Fruit fly (Drosophila melanogaster) whole organism, embryonic: Measurements from ENCODE around the gene Rfx.

ENCODE experiments used
- BEAF-32 ChIP-seq: fragments of 200-800 bp; sonication (Bioruptor generic); optimal IDR thresholded peaks from 3 replicates; lab custom pipeline; 2017; ENCODE audit warnings: missing biosample characterization, missing genetic modification characterization, mild to moderate bottlenecking, moderate library complexity, missing genetic modification reagents
- Bgb ChIP-seq: fragments of 200-800 bp; sonication (Bioruptor generic); IDR thresholded peaks from 2 replicates; pipeline ENCODE4 v1.3.6; 2022; ENCODE audit warnings: missing biosample characterization, missing genetic modification characterization; ENCODE audit not compliant: partially characterized antibody
- CG10321 ChIP-seq: fragments of 200-800 bp; sonication (Bioruptor generic); IDR thresholded peaks from 2 replicates; pipeline ENCODE4 v1.3.6; 2022; ENCODE audit warnings: missing biosample characterization, missing genetic modification characterization
- CG10654 ChIP-seq: fragments of 200-800 bp; sonication (Bioruptor generic); optimal IDR thresholded peaks from 2 replicates; lab custom pipeline; 2016; ENCODE audit warnings: missing biosample characterization, missing genetic modification characterization
- CG11695 ChIP-seq: fragments of 200-800 bp; sonication (Bioruptor generic); IDR thresholded peaks from 3 replicates; pipeline ENCODE4 v1.3.6; 2022; ENCODE audit warnings: missing biosample characterization, missing genetic modification characterization
- CG12155 ChIP-seq: fragments of 200-800 bp; sonication (Bioruptor generic); optimal IDR thresholded peaks from 3 replicates; lab custom pipeline; 2016; ENCODE audit warnings: missing biosample characterization, missing genetic modification characterization
- CG12391 ChIP-seq: fragments of 200-800 bp; sonication (Bioruptor generic); optimal IDR thresholded peaks from 3 replicates; lab custom pipeline; 2018; ENCODE audit warnings: missing biosample characterization, mild to moderate bottlenecking, missing genetic modification characterization, moderate library complexity
- CG13424 ChIP-seq: fragments of 200-800 bp; sonication (Bioruptor generic); optimal IDR thresholded peaks from 2 replicates; lab custom pipeline; 2019; ENCODE audit warnings: missing biosample characterization, mild to moderate bottlenecking, missing genetic modification characterization, moderate library complexity
- CG14710 ChIP-seq: fragments of 200-800 bp; sonication (Bioruptor generic); optimal IDR thresholded peaks from 3 replicates; lab custom pipeline; 2019; ENCODE audit warnings: missing biosample characterization, mild to moderate bottlenecking, missing genetic modification characterization, moderate library complexity
- CG14860 ChIP-seq: fragments of 200-800 bp; sonication (Bioruptor generic); IDR thresholded peaks from 3 replicates; pipeline ENCODE4 v1.3.6; 2022; ENCODE audit warnings: missing biosample characterization, missing genetic modification characterization; ENCODE audit not compliant: partially characterized antibody
- CG15696 ChIP-seq: fragments of 200-800 bp; sonication (Bioruptor generic); optimal IDR thresholded peaks from 2 replicates; lab custom pipeline; 2019; ENCODE audit warnings: missing biosample characterization, mild to moderate bottlenecking, missing genetic modification characterization, moderate library complexity
- CG16779 ChIP-seq: fragments of 200-800 bp; sonication (Bioruptor generic); IDR thresholded peaks from 2 replicates; pipeline ENCODE4 v1.3.6; 2022; ENCODE audit warnings: missing biosample characterization, missing genetic modification characterization
- CG17186 ChIP-seq: fragments of 200-800 bp; sonication (Bioruptor generic); optimal IDR thresholded peaks from 3 replicates; lab custom pipeline; 2017; ENCODE audit warnings: missing biosample characterization, missing genetic modification reagents, missing genetic modification characterization
- CG17568 ChIP-seq: fragments of 200-800 bp; sonication (Bioruptor generic); optimal IDR thresholded peaks from 2 replicates; lab custom pipeline; 2018; ENCODE audit warnings: missing biosample characterization, mild to moderate bottlenecking, missing genetic modification characterization, moderate library complexity
- CG31441 ChIP-seq: fragments of 200-800 bp; sonication (Bioruptor generic); IDR thresholded peaks from 2 replicates; pipeline ENCODE4 v1.3.6; 2022; ENCODE audit warnings: missing biosample characterization, missing genetic modification characterization
- CG32767 ChIP-seq: fragments of 200-800 bp; sonication (Bioruptor generic); IDR thresholded peaks from 2 replicates; pipeline ENCODE4 v1.3.6; 2022; ENCODE audit warnings: missing biosample characterization, missing genetic modification characterization
- CG3281 ChIP-seq: fragments of 200-800 bp; sonication (Bioruptor generic); optimal IDR thresholded peaks from 3 replicates; lab custom pipeline; 2017; ENCODE audit warnings: missing biosample characterization, mild to moderate bottlenecking, missing genetic modification characterization
- CG3847 ChIP-seq: fragments of 200-800 bp; sonication (Bioruptor generic); IDR thresholded peaks from 2 replicates; pipeline ENCODE4 v1.3.6; 2022; ENCODE audit warnings: missing biosample characterization, missing genetic modification characterization
- CG43689 ChIP-seq: fragments of 200-800 bp; sonication (Bioruptor generic); IDR thresholded peaks from 2 replicates; pipeline ENCODE4 v1.3.6; 2022; ENCODE audit warnings: missing biosample characterization, missing genetic modification characterization
- CG4617 ChIP-seq: fragments of 200-800 bp; sonication (Bioruptor generic); optimal IDR thresholded peaks from 3 replicates; lab custom pipeline; 2016; ENCODE audit warnings: missing biosample characterization, missing genetic modification characterization, borderline replicate concordance
- CG6791 ChIP-seq: fragments of 200-800 bp; sonication (Bioruptor generic); IDR thresholded peaks from 3 replicates; pipeline ENCODE4 v1.3.6; 2022; ENCODE audit warnings: missing biosample characterization, missing genetic modification characterization; ENCODE audit not compliant: partially characterized antibody
- Dll ChIP-seq: fragments of 200-800 bp; sonication (Bioruptor generic); IDR thresholded peaks from 4 replicates; pipeline ENCODE4 v1.3.6; 2022; ENCODE audit warnings: missing biosample characterization, missing genetic modification characterization; ENCODE audit not compliant: partially characterized antibody
- Dp ChIP-seq: fragments of 200-800 bp; sonication (Bioruptor generic); optimal IDR thresholded peaks from 2 replicates; lab custom pipeline; 2018; ENCODE audit warnings: missing biosample characterization, mild to moderate bottlenecking, missing genetic modification characterization, moderate library complexity
- Ets97D ChIP-seq: fragments of 200-800 bp; sonication (Bioruptor generic); optimal IDR thresholded peaks from 3 replicates; lab custom pipeline; 2016; ENCODE audit warnings: missing biosample characterization, missing genetic modification characterization
- HmgZ ChIP-seq: fragments of 200-800 bp; sonication (Bioruptor generic); optimal IDR thresholded peaks from 2 replicates; lab custom pipeline; 2018; ENCODE audit warnings: missing biosample characterization, mild to moderate bottlenecking, missing genetic modification characterization
- NfI ChIP-seq: fragments of 200-800 bp; sonication (Bioruptor generic); optimal IDR thresholded peaks from 3 replicates; lab custom pipeline; 2018; ENCODE audit warnings: missing biosample characterization, mild to moderate bottlenecking, missing genetic modification characterization, moderate library complexity
- PHDP ChIP-seq: fragments of 200-800 bp; sonication (Bioruptor generic); optimal IDR thresholded peaks from 3 replicates; lab custom pipeline; 2018; ENCODE audit warnings: missing biosample characterization, mild to moderate bottlenecking, missing genetic modification characterization, moderate library complexity
- Rx ChIP-seq: fragments of 200-800 bp; sonication (Bioruptor generic); IDR thresholded peaks from 2 replicates; pipeline ENCODE4 v1.3.6; 2022; ENCODE audit warnings: missing biosample characterization, missing genetic modification characterization
- Scr ChIP-seq: fragments of 200-800 bp; sonication (Bioruptor generic); IDR thresholded peaks from 2 replicates; pipeline ENCODE4 v1.3.6; 2022; ENCODE audit warnings: missing biosample characterization, missing genetic modification characterization; ENCODE audit not compliant: partially characterized antibody
- Side ChIP-seq: fragments of 200-800 bp; sonication (Bioruptor generic); optimal IDR thresholded peaks from 2 replicates; lab custom pipeline; 2016; ENCODE audit warnings: missing biosample characterization, missing genetic modification characterization
- Six4 ChIP-seq: fragments of 200-800 bp; sonication (Bioruptor generic); optimal IDR thresholded peaks from 2 replicates; lab custom pipeline; 2016; ENCODE audit warnings: missing biosample characterization, missing genetic modification characterization
- Sry-δ ChIP-seq: fragments of 200-800 bp; sonication (Bioruptor generic); optimal IDR thresholded peaks from 2 replicates; lab custom pipeline; 2016; ENCODE audit warnings: missing biosample characterization, missing genetic modification characterization
- ab ChIP-seq: fragments of 200-800 bp; sonication (Bioruptor generic); optimal IDR thresholded peaks from 2 replicates; lab custom pipeline; 2016; ENCODE audit warnings: missing biosample characterization, missing genetic modification characterization
- ato ChIP-seq: fragments of 200-800 bp; sonication (Bioruptor generic); IDR thresholded peaks from 2 replicates; pipeline ENCODE4 v1.3.6; 2022; ENCODE audit warnings: missing biosample characterization, missing genetic modification characterization; ENCODE audit not compliant: partially characterized antibody
- fd96Cb ChIP-seq: fragments of 200-800 bp; sonication (Bioruptor generic); optimal IDR thresholded peaks from 2 replicates; lab custom pipeline; 2018; ENCODE audit warnings: missing biosample characterization, mild to moderate bottlenecking, missing genetic modification characterization, moderate library complexity
- gsb ChIP-seq: fragments of 200-800 bp; sonication (Bioruptor generic); IDR thresholded peaks from 2 replicates; pipeline ENCODE4 v1.3.6; 2022; ENCODE audit warnings: missing biosample characterization, missing genetic modification characterization
- hb ChIP-seq: fragments of 200-800 bp; sonication (Bioruptor generic); IDR thresholded peaks from 3 replicates; pipeline ENCODE4 v1.3.6; 2022; ENCODE audit warnings: missing biosample characterization, missing genetic modification characterization; ENCODE audit not compliant: partially characterized antibody
- hbn ChIP-seq: fragments of 200-800 bp; sonication (Bioruptor generic); IDR thresholded peaks from 2 replicates; pipeline ENCODE4 v1.3.6; 2022; ENCODE audit warnings: missing biosample characterization, missing genetic modification characterization; ENCODE audit not compliant: partially characterized antibody
- her ChIP-seq: fragments of 200-800 bp; sonication (Bioruptor generic); optimal IDR thresholded peaks from 2 replicates; lab custom pipeline; 2016; ENCODE audit warnings: missing biosample characterization, missing genetic modification characterization
- repo ChIP-seq: fragments of 200-800 bp; sonication (Bioruptor generic); optimal IDR thresholded peaks from 2 replicates; lab custom pipeline; 2016; ENCODE audit warnings: missing biosample characterization, missing genetic modification characterization
- run ChIP-seq: fragments of 200-800 bp; sonication (Bioruptor generic); optimal IDR thresholded peaks from 3 replicates; lab custom pipeline; 2018; ENCODE audit warnings: missing biosample characterization, mild to moderate bottlenecking, missing genetic modification characterization
- slbo ChIP-seq: fragments of 200-800 bp; sonication (Bioruptor generic); IDR thresholded peaks from 2 replicates; pipeline ENCODE4 v1.3.6; 2022; ENCODE audit warnings: missing biosample characterization, missing genetic modification characterization
- stwl ChIP-seq: fragments of 200-800 bp; sonication (Bioruptor generic); optimal IDR thresholded peaks from 3 replicates; lab custom pipeline; 2018; ENCODE audit warnings: missing biosample characterization, mild to moderate bottlenecking, missing genetic modification characterization, moderate library complexity
- vvl ChIP-seq: fragments of 200-800 bp; sonication (Bioruptor generic); IDR thresholded peaks from 2 replicates; pipeline ENCODE4 v1.3.6; 2022; ENCODE audit warnings: missing biosample characterization, missing genetic modification characterization

Gene Rfx

DNA sequence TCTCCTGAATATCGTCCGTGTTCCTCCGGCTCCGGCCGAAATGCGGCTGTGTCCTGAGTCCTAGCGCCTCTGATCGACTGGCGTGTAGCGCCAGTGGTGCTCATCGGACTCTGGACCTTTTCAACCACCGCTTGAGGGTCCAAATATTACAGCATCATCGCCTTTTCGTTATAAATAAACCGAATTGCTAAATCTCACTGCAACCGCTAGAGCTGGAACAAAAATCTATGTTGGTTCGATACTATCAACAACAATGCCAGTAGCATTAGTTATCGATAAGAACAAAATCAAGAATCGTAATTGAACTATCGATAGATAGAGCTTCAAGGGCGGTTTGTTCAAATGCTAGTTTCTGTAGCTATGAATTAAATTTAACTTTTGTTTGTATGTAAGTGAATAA, 29.2 kb upstream of the Rfx start, which contains the start of gene CG6325 (continued):
- TF ChIP-seq CG14860 (GFP tag; lab: Robert Waterston, UW) (peak; percentile 99), Bgb (GFP tag; lab: Robert Waterston, UW) (peak; percentile 99), PHDP (tag; lab: Kevin White, UChicago) (no peak), ab (GFP tag; lab: Kevin White, UChicago) (no peak), run (tag; lab: Kevin White, UChicago) (no peak), Ets97D (peak; percentile 43), stwl (peak; percentile 79), ato (GFP tag; lab: Robert Waterston, UW) (peak; percentile 99), CG31441 (GFP tag; lab: Robert Waterston, UW) (no peak), slbo (GFP tag; lab: Robert Waterston, UW) (peak; percentile 32; the same call in 1 of the 2 replicates), vvl (GFP tag; lab: Robert Waterston, UW) (peak; percentile 53; the same call in 1 of the 2 replicates), CG4617 (peak; percentile 64), hb (GFP tag; lab: Robert Waterston, UW) (peak; percentile 98), NfI (GFP tag; lab: Kevin White, UChicago) (no peak), Six4 (GFP tag; lab: Kevin White, UChicago) (no peak), CG17568 (GFP tag; lab: Kevin White, UChicago) (no peak), her (GFP tag; lab: Kevin White, UChicago) (no peak), CG16779 (GFP tag; lab: Robert Waterston, UW) (no peak), CG17186 (no peak), Sry-δ (GFP tag; lab: Kevin White, UChicago) (peak; percentile 97), CG3847 (no peak), BEAF-32 (peak; percentile 95), Dll (peak; percentile 98), Rx (GFP tag; lab: Robert Waterston, UW) (no peak), CG10321 (GFP tag; lab: Robert Waterston, UW) (no peak), fd96Cb (tag; lab: Kevin White, UChicago) (no peak), CG11695 (GFP tag; lab: Robert Waterston, UW) (no peak), Side (no peak), gsb (no peak), CG14710 (tag; lab: Kevin White, UChicago) (peak; percentile 48), HmgZ (peak; percentile 43), CG3281 (no peak), Dp (GFP tag; lab: Kevin White, UChicago) (peak; percentile 94), hbn (peak; percentile 99), Scr (peak; percentile 97), CG15696 (no peak), CG43689 (GFP tag; lab: Robert Waterston, UW) (no peak), CG12155 (GFP tag; lab: Kevin White, UChicago) (no peak), CG10654 (no peak)

DNA sequence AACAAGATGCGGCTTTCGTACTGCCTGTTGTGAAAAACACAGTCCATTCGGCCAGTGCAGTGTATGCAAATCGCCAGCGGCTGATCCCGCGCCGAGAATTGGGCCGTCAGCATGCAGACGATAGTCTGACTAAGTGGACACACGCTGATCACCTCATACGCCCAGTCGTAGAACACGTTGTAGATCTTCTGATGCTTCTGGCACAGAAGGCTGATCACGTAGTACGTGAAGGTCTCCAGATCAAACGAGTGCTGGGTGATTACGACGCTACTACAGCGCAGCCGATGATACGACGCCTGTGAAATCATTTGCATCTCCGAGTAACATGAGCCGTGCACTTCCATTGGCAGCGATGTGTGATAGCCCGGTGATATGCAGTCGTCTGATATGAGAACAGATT, 26.1 kb upstream of the Rfx start:
- TF ChIP-seq CG6791 (GFP tag; lab: Robert Waterston, UW) (no peak), CG12391 (tag; lab: Kevin White, UChicago) (no peak), repo (GFP tag; lab: Kevin White, UChicago) (no peak), CG32767 (GFP tag; lab: Robert Waterston, UW) (no peak), CG13424 (no peak)
